Fruit fly (Drosophila melanogaster): ENCODE data around the gene CG32365.

CG32365 gene

dm6 chr3L:7883298-7883697, 14.5 kb downstream of the CG32365 start (continued):
- TF ChIP-seq CG6854 (GFP tag; optimal IDR thresholded peaks at IDR 0.05) (no peak), odd (GFP tag; optimal IDR thresholded peaks at IDR 0.05) (no peak), gro (GFP tag; optimal IDR thresholded peaks at IDR 0.05) (no peak), sens (GFP tag) (peak; percentile 84), Vsx1 (GFP tag; optimal IDR thresholded peaks at IDR 0.05) (no peak), pfk (GFP tag; optimal IDR thresholded peaks at IDR 0.05) (no peak), ind (GFP tag; optimal IDR thresholded peaks at IDR 0.05) (no peak), CG31388 (GFP tag; optimal IDR thresholded peaks at IDR 0.05) (no peak), CG12659 (GFP tag; optimal IDR thresholded peaks at IDR 0.05) (no peak), CG34422 (GFP tag; IDR thresholded peaks at IDR 0.05) (no peak), grn (GFP tag; optimal IDR thresholded peaks at IDR 0.05) (no peak), CG7271 (tag; optimal IDR thresholded peaks at IDR 0.05) (no peak), MTF-1 (GFP tag; optimal IDR thresholded peaks at IDR 0.05; ENCODE audit: borderline replicate concordance) (no peak), CG6689 (GFP tag; IDR thresholded peaks at IDR 0.05) (peak; percentile 43; the same call in 1 of the 2 replicates), sqz (GFP tag; optimal IDR thresholded peaks at IDR 0.05) (no peak), ATbp (GFP tag; optimal IDR thresholded peaks at IDR 0.05) (peak; percentile 1), lilli (GFP tag; optimal IDR thresholded peaks at IDR 0.05) (no peak), Hey (tag; optimal IDR thresholded peaks at IDR 0.05) (no peak), ranshi (GFP tag; IDR thresholded peaks at IDR 0.05) (0 out of 2 replicates have a peak, but pooled peaks have one; percentile 33), bigmax (GFP tag; optimal IDR thresholded peaks at IDR 0.05) (no peak), CG1233 (GFP tag; optimal IDR thresholded peaks at IDR 0.05) (no peak), CG18262 (tag; optimal IDR thresholded peaks at IDR 0.05) (peak; percentile 23), CG17612 (GFP tag; IDR thresholded peaks at IDR 0.05) (no peak), CG3726 (GFP tag; IDR thresholded peaks at IDR 0.05) (peak; percentile 60; the same call in 1 of the 3 replicates), CG18619 (GFP tag; optimal IDR thresholded peaks at IDR 0.05) (no peak), CG10959 (GFP tag; IDR thresholded peaks at IDR 0.05) (no peak), Lim3 (GFP tag; IDR thresholded peaks at IDR 0.05) (no peak), cas (GFP tag; IDR thresholded peaks at IDR 0.05) (no peak), CG12391 (tag; optimal IDR thresholded peaks at IDR 0.05) (peak; percentile 28), CG2712 (tag; optimal IDR thresholded peaks at IDR 0.05) (peak; percentile 53), Lhr (GFP tag; optimal IDR thresholded peaks at IDR 0.05) (no peak), CG6254 (GFP tag; optimal IDR thresholded peaks at IDR 0.05) (no peak), Doc3 (GFP tag; IDR thresholded peaks at IDR 0.05; ENCODE audit: partially characterized antibody) (no peak), Sry-β (GFP tag; optimal IDR thresholded peaks at IDR 0.05) (no peak), her (GFP tag; optimal IDR thresholded peaks at IDR 0.05) (no peak), Atf3 (GFP tag; optimal IDR thresholded peaks at IDR 0.05) (no peak), pho (GFP tag; optimal IDR thresholded peaks at IDR 0.05) (no peak), ci (GFP tag; IDR thresholded peaks at IDR 0.05) (0 out of 3 replicates have a peak, but pooled peaks have one; percentile 29), nau (GFP tag; optimal IDR thresholded peaks at IDR 0.05) (no peak), tup (GFP tag; optimal IDR thresholded peaks at IDR 0.05) (no peak), tx (GFP tag; optimal IDR thresholded peaks at IDR 0.05) (no peak), otp (GFP tag; IDR thresholded peaks at IDR 0.05) (no peak), Oli (tag; optimal IDR thresholded peaks at IDR 0.05) (peak; percentile 31), az2 (GFP tag; optimal IDR thresholded peaks at IDR 0.05) (no peak), amos (GFP tag; IDR thresholded peaks at IDR 0.05; ENCODE audit: partially characterized antibody) (no peak), fd64A (GFP tag; optimal IDR thresholded peaks at IDR 0.05) (no peak), vvl (GFP tag; IDR thresholded peaks at IDR 0.05) (peak; percentile 53; the same call in 1 of the 2 replicates), CG12219 (GFP tag; optimal IDR thresholded peaks at IDR 0.05) (no peak), NC2α (GFP tag; optimal IDR thresholded peaks at IDR 0.05) (no peak), fd96Cb (tag; optimal IDR thresholded peaks at IDR 0.05) (no peak), Eip74EF (GFP tag; optimal IDR thresholded peaks at IDR 0.05) (peak in 1 of 2 experiments; percentile 4)

Data from whole organism, embryonic.